Fruit fly (Drosophila melanogaster): ENCODE measurements around the gene CG8031.

DNA sequence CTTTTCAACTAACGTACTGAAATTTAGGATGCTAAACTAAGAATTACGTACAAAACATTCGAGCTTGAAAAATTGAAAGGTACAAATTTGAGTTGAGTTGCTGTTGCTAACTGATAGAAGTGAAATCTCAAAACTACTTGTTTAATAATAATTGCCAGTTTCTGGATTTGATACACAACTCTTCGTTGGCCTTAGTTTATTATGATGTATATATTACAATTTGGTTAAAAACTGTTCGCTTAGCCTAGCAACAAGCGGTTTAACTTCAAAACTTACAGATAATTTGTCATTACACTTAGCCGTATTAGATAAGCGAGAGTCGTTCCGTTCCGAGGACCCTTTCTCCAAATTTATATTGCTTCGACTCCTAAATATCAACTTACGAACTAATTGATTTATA is 43.5 kb downstream of the CG8031 start, which contains the start of the genes CG14384 and grsm:
- TF ChIP-seq Mnt (GFP tag; optimal IDR thresholded peaks at IDR 0.05) (no peak), pad (GFP tag; optimal IDR thresholded peaks at IDR 0.05) (no peak), CG7045 (GFP tag; optimal IDR thresholded peaks at IDR 0.05) (no peak), CG5204 (GFP tag; optimal IDR thresholded peaks at IDR 0.05) (no peak), CG7101 (tag; optimal IDR thresholded peaks at IDR 0.05) (no peak), tj (GFP tag; optimal IDR thresholded peaks at IDR 0.05) (no peak)
